Worm (Caenorhabditis elegans): Measurements from ENCODE around the gene R11D1.3.

Gene R11D1.3

DNA sequence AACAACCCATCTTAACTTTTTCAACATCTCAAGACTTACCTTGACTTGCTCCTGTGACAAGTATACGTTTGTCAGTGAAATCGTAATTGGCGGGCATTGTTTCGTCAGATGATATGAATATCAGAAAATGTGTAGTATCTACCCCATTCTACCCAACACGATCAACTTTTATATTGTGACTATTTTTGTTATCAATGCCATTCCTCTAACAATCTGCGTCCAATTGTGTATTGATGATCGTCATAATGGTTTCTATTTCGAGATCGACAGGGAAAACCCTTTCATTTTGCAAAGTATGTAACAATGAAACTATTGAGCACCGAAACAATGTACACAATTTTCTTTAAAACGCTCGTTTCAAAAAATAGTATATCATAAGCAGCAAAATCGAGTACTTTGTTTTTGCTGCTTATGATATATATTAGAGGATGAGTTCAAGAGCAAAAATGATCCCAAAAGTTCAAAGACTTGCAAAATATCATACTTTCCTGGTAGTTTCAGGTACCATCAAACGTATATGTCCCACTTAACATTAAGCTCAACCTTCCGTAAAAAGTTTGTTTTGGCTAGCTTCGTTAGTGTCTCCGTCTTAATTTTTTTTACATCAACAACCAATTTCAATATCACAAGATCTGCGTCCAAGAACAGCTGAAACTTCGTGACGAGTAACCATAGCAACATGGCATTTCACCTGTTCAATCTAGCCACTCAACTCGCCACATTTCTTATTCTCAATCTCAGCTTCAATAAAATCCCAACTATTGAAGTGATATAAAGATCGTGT lies 21.8 kb upstream of the R11D1.3 start, which contains the start of the genes dhs-21 and xbx-9:
Gene dhs-21 (minus strand): TSS at position 181 of the 784 bp plus-strand sequence.
Gene xbx-9 (plus strand): TSS at position 734 of the 784 bp plus-strand sequence.
- TF ChIP-seq dao-5 (tag; optimal IDR thresholded peaks at IDR 0.05) = no peak
- no peak for TF ChIP-seq W03F9.2 (tag; optimal IDR thresholded peaks at IDR 0.05)
- TF ChIP-seq him-1 (tag; optimal IDR thresholded peaks at IDR 0.05) = no peak

DNA sequence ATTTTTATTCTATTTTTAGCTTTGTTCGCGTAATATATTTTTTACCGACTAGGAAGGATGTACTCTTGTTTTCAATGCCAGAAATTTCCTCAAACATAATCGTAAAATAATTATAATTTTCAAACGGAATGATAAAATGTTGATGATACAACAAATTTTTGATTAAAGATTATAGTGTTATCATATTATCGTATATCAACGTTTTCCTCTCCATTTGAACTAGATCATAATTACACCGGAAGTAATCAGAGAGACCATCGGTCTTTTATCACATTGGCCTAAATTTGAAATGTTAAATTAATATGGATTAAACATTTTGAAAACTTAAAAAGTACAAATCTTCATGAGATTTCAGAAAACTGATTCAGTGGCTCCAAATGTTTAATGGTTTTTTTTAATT lies 20.8 kb upstream of the R11D1.3 start:
- no peak for TF ChIP-seq W03F9.2 (tag; optimal IDR thresholded peaks at IDR 0.05)
- no peak for TF ChIP-seq him-1 (tag; optimal IDR thresholded peaks at IDR 0.05)
- TF ChIP-seq dao-5 (tag; optimal IDR thresholded peaks at IDR 0.05) = no peak

DNA sequence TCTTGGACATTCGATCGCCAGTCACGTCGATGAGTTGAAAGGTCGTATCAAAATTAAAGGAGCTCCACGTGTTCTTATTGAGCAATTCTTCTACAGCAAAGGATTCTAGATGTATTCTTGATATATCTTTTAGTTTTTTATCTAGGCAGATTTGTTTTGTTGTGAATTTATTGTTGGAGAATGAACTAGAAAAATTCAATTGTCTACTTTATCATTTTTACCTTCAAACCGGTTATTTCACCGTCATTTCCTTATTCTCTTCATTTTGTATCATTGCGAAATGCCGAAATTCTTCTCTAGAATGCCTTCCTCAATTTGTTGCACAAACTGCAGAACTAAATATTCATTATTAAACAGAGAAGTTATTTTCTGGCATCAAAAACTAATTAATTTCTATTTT lies 17.3 kb upstream of the R11D1.3 start, which contains the start of gene R11D1.10:
Gene R11D1.10 (plus strand): TSS at position 301 of the 400 bp plus-strand sequence.
- TF ChIP-seq him-1 (tag; optimal IDR thresholded peaks at IDR 0.05) (no peak), W03F9.2 (tag; optimal IDR thresholded peaks at IDR 0.05) (no peak), dao-5 (tag; optimal IDR thresholded peaks at IDR 0.05) (no peak)

DNA sequence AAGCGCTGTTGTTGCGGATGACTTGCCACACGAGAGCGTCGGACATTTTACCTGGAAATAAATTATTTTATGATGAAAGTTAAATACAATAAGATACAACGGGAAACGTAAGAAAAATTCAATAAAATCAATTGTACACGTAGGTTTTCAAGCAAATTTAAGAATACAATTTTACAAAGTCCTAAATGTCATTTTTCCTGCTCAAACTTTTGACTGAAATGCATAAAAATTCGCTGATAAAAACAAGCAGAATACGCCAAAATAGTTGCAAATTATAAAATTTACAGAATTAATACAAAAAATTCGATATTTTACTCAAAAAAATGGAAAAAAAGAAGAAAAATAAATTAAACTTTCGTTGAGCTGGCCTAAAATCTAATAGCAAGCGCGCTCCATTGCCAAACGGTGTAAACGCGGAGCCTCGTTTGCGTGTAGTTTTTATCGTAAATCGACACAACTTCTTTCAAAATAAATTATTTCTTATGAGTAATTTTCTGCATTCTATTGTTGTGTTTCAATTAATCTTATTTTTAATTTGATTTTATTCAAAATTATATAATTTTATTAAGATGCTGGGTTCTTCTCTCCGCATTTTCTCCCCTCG lies 16.3 kb upstream of the R11D1.3 start, which contains the start of the genes rpl-28 and mrpl-49:
Gene rpl-28 (minus strand): TSS at position 51 of the 604 bp plus-strand sequence.
Gene mrpl-49 (plus strand): TSS at position 570 of the 604 bp plus-strand sequence.
- peak; percentile 15 for TF ChIP-seq him-1 (tag; optimal IDR thresholded peaks at IDR 0.05)
- peak; percentile 93 for TF ChIP-seq W03F9.2 (tag; optimal IDR thresholded peaks at IDR 0.05)
- no peak for TF ChIP-seq dao-5 (tag; optimal IDR thresholded peaks at IDR 0.05)

DNA sequence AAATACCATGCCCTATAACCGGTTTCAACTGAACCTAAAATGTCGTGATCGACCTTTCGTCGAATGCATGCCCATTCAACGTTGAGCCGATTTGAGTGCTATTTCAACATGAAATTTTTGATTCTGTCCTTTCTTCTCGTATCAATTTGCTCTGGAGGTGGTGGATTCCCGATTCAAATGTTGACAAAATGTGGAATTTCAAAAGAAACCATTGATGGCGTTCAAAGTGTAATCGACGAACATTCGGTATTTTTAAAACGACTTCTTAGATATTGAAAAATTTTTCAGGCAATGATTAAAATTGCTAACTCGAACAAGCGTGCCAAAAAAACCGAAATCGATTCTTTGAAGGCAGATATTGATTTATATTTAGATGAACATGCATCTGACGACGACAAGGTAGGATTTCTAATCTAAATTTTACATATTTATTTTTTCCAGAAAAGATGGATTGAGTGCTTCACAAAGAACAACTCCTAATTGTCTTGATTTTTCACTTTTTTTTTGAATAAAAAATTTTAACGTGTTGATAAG lies 15.3 kb upstream of the R11D1.3 start, which contains the start of gene R11D1.13:
Gene R11D1.13 (plus strand): TSS at position 51 of the 534 bp plus-strand sequence.
- TF ChIP-seq dao-5 (tag; optimal IDR thresholded peaks at IDR 0.05) = no peak
- TF ChIP-seq W03F9.2 (tag; optimal IDR thresholded peaks at IDR 0.05) = no peak
- TF ChIP-seq him-1 (tag; optimal IDR thresholded peaks at IDR 0.05) = no peak

DNA sequence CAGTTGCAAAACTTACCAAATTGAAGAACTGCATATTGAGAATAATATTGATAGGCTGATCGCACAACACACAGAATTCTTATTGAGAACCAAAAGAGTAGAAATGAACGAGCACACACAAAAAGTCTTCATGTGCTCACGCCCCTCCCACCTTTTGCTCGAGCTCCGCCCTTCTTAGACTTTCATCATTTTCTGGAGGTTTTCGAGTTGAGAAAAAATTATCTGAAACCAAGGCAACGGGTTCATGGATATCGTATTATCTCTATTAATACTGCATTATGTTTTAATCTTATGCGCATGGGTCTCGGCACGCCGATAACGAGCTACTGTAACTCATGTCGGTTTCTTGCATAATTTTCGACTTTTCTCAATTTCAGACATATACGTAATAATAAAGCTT lies 14.0 kb upstream of the R11D1.3 start, which contains the start of gene R11D1.12:
Gene R11D1.12 (minus strand): TSS at position 101 of the 400 bp plus-strand sequence.
- TF ChIP-seq him-1 (tag; optimal IDR thresholded peaks at IDR 0.05) = no peak
- TF ChIP-seq W03F9.2 (tag; optimal IDR thresholded peaks at IDR 0.05) = no peak
- TF ChIP-seq dao-5 (tag; optimal IDR thresholded peaks at IDR 0.05) = no peak

DNA sequence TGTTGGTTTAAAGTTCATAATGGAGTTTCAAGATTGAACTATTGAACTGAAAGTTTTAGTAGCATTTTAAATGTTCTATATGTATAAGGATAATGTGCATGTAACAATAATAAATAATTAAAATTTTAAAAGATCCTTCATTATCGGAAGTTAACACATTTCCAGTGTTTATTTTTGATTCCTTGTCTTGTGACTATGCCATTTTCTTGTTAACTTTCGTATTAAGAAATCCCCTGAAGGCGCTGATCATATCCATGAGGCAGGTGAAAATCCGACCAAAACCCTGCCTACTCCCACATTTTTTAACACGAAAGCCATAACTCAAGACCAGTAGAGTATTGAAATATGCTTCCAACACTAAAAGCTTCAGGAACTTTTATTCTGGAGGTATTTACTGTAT lies 7.8 kb upstream of the R11D1.3 start, which contains the start of gene R11D1.7:
Gene R11D1.7 (plus strand): TSS at position 301 of the 400 bp plus-strand sequence.
- TF ChIP-seq dao-5 (tag; optimal IDR thresholded peaks at IDR 0.05) (no peak), W03F9.2 (tag; optimal IDR thresholded peaks at IDR 0.05) (no peak), him-1 (tag; optimal IDR thresholded peaks at IDR 0.05) (no peak)

DNA sequence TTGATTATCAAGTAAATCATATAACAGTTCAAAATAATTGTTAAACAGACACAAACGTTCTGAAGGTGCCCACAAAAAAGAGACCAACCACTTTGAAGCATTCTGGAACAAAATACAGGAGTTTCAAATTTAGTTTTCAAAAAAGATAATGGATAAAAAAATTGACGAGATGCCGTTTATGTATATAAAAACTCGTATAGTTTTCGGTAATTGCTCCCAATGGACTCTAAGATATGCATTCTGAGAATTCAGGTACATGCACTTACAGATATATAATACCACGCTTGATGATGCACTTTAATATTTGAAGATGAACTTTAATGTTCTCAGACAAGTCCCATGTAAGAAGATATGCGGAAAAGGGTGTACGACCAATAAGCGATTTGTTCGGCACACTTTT lies 6.7 kb upstream of the R11D1.3 start, which contains the start of gene str-181:
Gene str-181 (minus strand): TSS at position 101 of the 400 bp plus-strand sequence.
- no peak for TF ChIP-seq him-1 (tag; optimal IDR thresholded peaks at IDR 0.05)
- TF ChIP-seq W03F9.2 (tag; optimal IDR thresholded peaks at IDR 0.05) = no peak
- no peak for TF ChIP-seq dao-5 (tag; optimal IDR thresholded peaks at IDR 0.05)

DNA sequence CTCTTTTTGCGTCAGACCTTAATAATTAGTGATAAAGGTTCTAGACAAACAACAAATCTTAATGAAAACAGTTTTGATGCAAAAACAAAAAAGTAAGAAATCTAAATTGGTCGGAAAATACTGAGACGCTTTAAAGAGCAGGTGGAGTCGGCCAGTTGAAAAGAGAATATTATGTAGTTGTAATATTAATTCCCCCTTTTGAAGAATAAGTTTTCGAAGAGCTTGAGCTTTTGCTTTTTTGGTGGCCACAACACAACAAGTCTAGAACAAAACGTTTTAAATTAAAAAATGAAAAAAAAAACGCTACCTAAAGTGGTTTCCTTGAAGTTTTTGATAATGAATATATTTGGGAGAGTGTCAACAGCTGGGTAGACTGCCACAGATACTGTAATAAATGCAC lies 4.5 kb upstream of the R11D1.3 start, which contains the start of gene str-178:
Gene str-178 (minus strand): TSS at position 101 of the 400 bp plus-strand sequence.
- TF ChIP-seq W03F9.2 (tag; optimal IDR thresholded peaks at IDR 0.05) (no peak), dao-5 (tag; optimal IDR thresholded peaks at IDR 0.05) (no peak), him-1 (tag; optimal IDR thresholded peaks at IDR 0.05) (no peak)

DNA sequence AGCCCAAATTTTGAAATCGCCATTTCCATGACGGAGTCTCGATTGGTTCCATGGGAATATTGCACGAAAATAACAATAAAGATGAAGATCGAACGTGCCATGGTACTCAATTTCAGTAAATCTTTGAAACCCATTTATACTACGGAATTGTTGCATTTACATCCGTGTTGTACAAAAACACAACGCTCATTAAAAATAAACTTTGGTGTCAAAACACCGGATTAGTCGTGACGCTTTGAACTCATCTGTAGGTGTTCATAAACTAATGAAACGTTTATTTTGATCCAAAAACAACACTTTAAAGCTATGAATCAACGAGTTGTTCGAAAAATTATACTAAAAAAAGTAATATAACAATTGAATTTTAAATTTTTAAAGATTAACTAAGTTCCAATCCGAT lies 2.2 kb upstream of the R11D1.3 start, which contains the start of gene R11D1.4:
Gene R11D1.4 (minus strand): TSS at position 101 of the 400 bp plus-strand sequence.
- no peak for TF ChIP-seq W03F9.2 (tag; optimal IDR thresholded peaks at IDR 0.05)
- TF ChIP-seq him-1 (tag; optimal IDR thresholded peaks at IDR 0.05) = no peak
- no peak for TF ChIP-seq dao-5 (tag; optimal IDR thresholded peaks at IDR 0.05)

DNA sequence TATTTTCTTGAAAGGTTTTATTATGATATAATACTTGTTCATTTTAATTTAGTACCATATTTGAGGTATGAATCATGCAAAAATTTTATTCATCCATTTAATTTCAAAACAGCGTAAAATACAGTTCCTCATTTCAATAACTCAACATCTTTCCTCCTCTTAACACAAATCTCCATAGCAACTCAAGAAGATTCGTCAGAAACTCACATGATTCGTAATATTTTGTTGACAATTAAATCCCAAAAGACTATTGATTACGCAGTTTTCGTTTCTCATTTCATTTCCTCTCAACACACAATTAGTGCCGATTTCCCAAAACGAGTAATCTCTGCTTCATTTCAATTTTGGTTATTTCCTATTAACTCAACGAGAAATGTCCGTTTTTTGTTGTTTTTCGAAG lies 3.6 kb downstream of the R11D1.3 start, which contains the start of gene R11D1.2:
Gene R11D1.2 (plus strand): TSS at position 301 of the 400 bp plus-strand sequence.
- TF ChIP-seq dao-5 (tag; optimal IDR thresholded peaks at IDR 0.05) (no peak), him-1 (tag; optimal IDR thresholded peaks at IDR 0.05) (no peak), W03F9.2 (tag; optimal IDR thresholded peaks at IDR 0.05) (no peak)

DNA sequence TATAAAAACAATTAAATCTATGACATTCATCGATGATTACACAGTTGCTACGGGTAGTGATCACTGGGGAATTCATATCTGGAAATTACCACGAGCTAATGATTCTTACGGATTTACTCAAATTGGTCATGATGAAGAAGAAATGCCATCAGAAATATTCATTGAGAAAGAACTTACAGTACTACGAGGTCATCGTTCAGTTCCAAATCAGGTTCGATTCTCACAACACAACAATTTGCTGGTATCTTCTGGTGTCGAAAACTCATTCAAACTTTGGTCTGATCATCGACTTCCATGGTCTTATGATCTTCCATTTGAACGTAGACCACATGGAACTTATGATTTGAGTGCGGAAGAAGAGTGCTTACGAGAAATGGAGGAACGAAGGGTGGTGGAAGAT lies 5.4 kb downstream of the R11D1.3 start:
- TF ChIP-seq dao-5 (tag; optimal IDR thresholded peaks at IDR 0.05) = no peak

DNA sequence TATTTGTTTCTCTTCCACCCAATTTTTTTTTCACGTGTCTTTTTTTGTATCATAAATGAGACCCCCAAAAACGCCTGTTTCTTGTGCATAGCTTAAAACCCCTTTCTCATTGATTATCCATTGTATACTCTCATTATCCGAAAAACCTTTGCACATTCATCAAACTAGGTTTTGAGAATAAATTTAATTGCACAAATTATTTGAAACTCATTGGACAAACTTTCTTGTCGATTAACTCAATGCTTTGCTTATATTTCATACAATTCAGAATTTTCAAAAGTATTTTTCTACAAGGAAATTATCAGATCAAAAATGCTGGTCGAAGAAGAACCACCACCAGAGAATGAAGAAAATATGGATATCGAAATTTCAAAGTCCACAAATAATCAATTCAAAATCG lies 7.8 kb downstream of the R11D1.3 start, which contains the start of gene R11D1.1:
Gene R11D1.1 (plus strand): TSS at position 301 of the 400 bp plus-strand sequence.
- TF ChIP-seq W03F9.2 (tag; optimal IDR thresholded peaks at IDR 0.05) (no peak), dao-5 (tag; optimal IDR thresholded peaks at IDR 0.05) (no peak), him-1 (tag; optimal IDR thresholded peaks at IDR 0.05) (no peak)

Measured in whole organism, L4/young adult.